Worm (Caenorhabditis elegans): Measurements from ENCODE around the gene fust-1.

DNA sequence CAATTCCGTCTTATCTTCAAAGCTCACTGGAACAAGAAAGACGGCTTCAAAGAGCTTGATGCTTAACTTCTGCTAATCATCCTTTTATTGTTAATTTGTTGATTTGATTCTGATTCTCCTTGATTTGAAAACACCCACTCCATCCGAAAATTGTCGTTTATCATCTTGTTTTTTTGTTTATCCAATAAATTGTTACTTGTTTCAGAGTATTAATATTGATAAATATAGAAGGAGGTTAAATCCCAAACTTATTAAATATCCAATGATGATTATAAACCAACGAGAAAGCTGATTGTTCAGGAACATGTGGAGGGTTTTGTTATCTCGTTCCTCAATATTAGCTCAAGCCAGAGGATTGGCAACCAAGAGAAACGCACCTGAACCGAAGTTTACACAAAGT, 39.6 kb upstream of the fust-1 start, which contains the start of gene F10E7.6:
- TF ChIP-seq egl-27 (tag; optimal IDR thresholded peaks at IDR 0.05) (no peak), lin-15B (tag; optimal IDR thresholded peaks at IDR 0.05) (no peak), nhr-76 (tag; optimal IDR thresholded peaks at IDR 0.05) (no peak), pha-4 (tag; optimal IDR thresholded peaks at IDR 0.05) (no peak), nhr-28 (tag; optimal IDR thresholded peaks at IDR 0.05) (no peak), nhr-11 (tag; optimal IDR thresholded peaks at IDR 0.05) (no peak), zag-1 (tag; optimal IDR thresholded peaks at IDR 0.05) (no peak), ztf-11 (tag; optimal IDR thresholded peaks at IDR 0.05) (no peak), skn-1 (tag; optimal IDR thresholded peaks at IDR 0.05) (no peak), elt-2 (tag; optimal IDR thresholded peaks at IDR 0.05) (no peak), mdl-1 (tag; optimal IDR thresholded peaks at IDR 0.05) (no peak), aly-2 (tag; optimal IDR thresholded peaks at IDR 0.05) (no peak), jun-1 (tag; optimal IDR thresholded peaks at IDR 0.05) (no peak)
